Fruit fly (Drosophila melanogaster): ENCODE data around the gene Naa60.

The Naa60 gene

DNA sequence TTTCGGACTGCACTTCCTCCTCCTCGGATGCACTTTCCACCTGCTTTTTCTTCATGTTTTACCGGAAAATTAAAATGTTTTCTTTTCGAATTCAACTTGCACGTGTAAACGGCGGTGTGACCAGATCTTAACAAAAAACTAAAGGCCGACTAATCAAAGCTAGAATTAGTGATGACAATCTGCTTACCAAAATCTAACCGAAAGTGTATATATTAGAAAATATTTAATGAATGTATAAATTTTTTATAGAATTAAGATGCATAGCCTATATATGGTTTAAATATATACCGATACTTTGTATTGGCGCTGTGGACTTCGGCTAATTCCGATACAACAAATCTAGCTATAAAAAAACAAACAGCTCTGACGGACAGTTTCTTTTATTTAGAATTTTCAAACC, 7.8 kb upstream of the Naa60 start, which contains the start of the genes CG18178 and CG14174 (continued):
- TF ChIP-seq D (optimal IDR thresholded peaks at IDR 0.05) = no peak
- TF ChIP-seq D (GFP tag; optimal IDR thresholded peaks at IDR 0.05) = peak; percentile 16
- no peak for TF ChIP-seq CG3838 (GFP tag; optimal IDR thresholded peaks at IDR 0.05)
- TF ChIP-seq CG10543 (GFP tag; optimal IDR thresholded peaks at IDR 0.05) = peak; percentile 69
- peak; percentile 34 for TF ChIP-seq nom (GFP tag; optimal IDR thresholded peaks at IDR 0.05)
- TF ChIP-seq CG11085 (GFP tag; IDR thresholded peaks at IDR 0.05) = no peak; the same call in 1 of the 2 replicates
- TF ChIP-seq CG13894 (tag; optimal IDR thresholded peaks at IDR 0.05) = peak; percentile 78
- TF ChIP-seq maf-S (GFP tag; optimal IDR thresholded peaks at IDR 0.05) = no peak
- TF ChIP-seq Trl (optimal IDR thresholded peaks at IDR 0.05) = no peak
- no peak for TF ChIP-seq Trl (GFP tag; optimal IDR thresholded peaks at IDR 0.05)
- no peak for TF ChIP-seq Optix (GFP tag; IDR thresholded peaks at IDR 0.05)
- TF ChIP-seq HLH3B (GFP tag; IDR thresholded peaks at IDR 0.05) = peak; percentile 68
- no peak for TF ChIP-seq Lpt (GFP tag; optimal IDR thresholded peaks at IDR 0.05)
- TF ChIP-seq CG34422 (GFP tag; IDR thresholded peaks at IDR 0.05) = peak; percentile 73
- TF ChIP-seq E2f2 (GFP tag; IDR thresholded peaks at IDR 0.05) = peak; percentile 56
- TF ChIP-seq lbe (GFP tag; optimal IDR thresholded peaks at IDR 0.05) = peak; percentile 51
- TF ChIP-seq Drgx (GFP tag; IDR thresholded peaks at IDR 0.05) = no peak
- peak; percentile 23 for TF ChIP-seq CG4854 (GFP tag; optimal IDR thresholded peaks at IDR 0.05)
- TF ChIP-seq Taf1 (GFP tag; IDR thresholded peaks at IDR 0.05) = peak; percentile 50; the same call in 1 of the 2 replicates
- TF ChIP-seq CG17802 (tag; optimal IDR thresholded peaks at IDR 0.05) = peak; percentile 54
- TF ChIP-seq NFAT (GFP tag; IDR thresholded peaks at IDR 0.05) = no peak
- no peak for TF ChIP-seq CG3163 (GFP tag; optimal IDR thresholded peaks at IDR 0.05)
- peak; percentile 59; the same call in 2 of the 3 replicates for TF ChIP-seq croc (GFP tag; conservative IDR thresholded peaks at IDR 0.05)
- TF ChIP-seq CG13775 (GFP tag; optimal IDR thresholded peaks at IDR 0.05) = peak; percentile 73
- peak; percentile 23 for TF ChIP-seq Dp (GFP tag; optimal IDR thresholded peaks at IDR 0.05)
- TF ChIP-seq bsh (GFP tag; optimal IDR thresholded peaks at IDR 0.05) = peak in 1 of 2 experiments; percentile 72
- TF ChIP-seq Dip3 (GFP tag; optimal IDR thresholded peaks at IDR 0.05) = no peak
- TF ChIP-seq CG11398 (GFP tag; optimal IDR thresholded peaks at IDR 0.05) = no peak
- TF ChIP-seq HmgD (GFP tag; optimal IDR thresholded peaks at IDR 0.05) = no peak
- no peak for TF ChIP-seq gro (GFP tag; optimal IDR thresholded peaks at IDR 0.05)
- TF ChIP-seq CG13296 (GFP tag; optimal IDR thresholded peaks at IDR 0.05) = peak; percentile 71
- TF ChIP-seq Chrac-16 (GFP tag; optimal IDR thresholded peaks at IDR 0.05) = peak; percentile 67
- TF ChIP-seq crp (GFP tag; optimal IDR thresholded peaks at IDR 0.05) = no peak
- TF ChIP-seq CG2678 (tag; optimal IDR thresholded peaks at IDR 0.05) = peak; percentile 74
- no peak for TF ChIP-seq mld (GFP tag; IDR thresholded peaks at IDR 0.05; ENCODE audit: partially characterized antibody)
- TF ChIP-seq CG14050 (GFP tag; IDR thresholded peaks at IDR 0.05) = 0 out of 3 replicates have a peak, but pooled peaks have one; percentile 37
- TF ChIP-seq psq (GFP tag; optimal IDR thresholded peaks at IDR 0.05) = peak; percentile 12
- TF ChIP-seq CG17359 (tag; optimal IDR thresholded peaks at IDR 0.05) = peak; percentile 53
- TF ChIP-seq CG2712 (tag; optimal IDR thresholded peaks at IDR 0.05) = peak; percentile 85
- peak; percentile 70; the same call in 2 of the 3 replicates for TF ChIP-seq Dbx (GFP tag; IDR thresholded peaks at IDR 0.05)
- TF ChIP-seq schlank (tag; optimal IDR thresholded peaks at IDR 0.05) = no peak
- peak; percentile 67 for TF ChIP-seq CG32532 (GFP tag; IDR thresholded peaks at IDR 0.05)
- TF ChIP-seq rib (GFP tag; IDR thresholded peaks at IDR 0.05) = no peak
- no peak for TF ChIP-seq CG43689 (GFP tag; IDR thresholded peaks at IDR 0.05)
- peak; percentile 89 for TF ChIP-seq CG12391 (tag; optimal IDR thresholded peaks at IDR 0.05)
- TF ChIP-seq CG3995 (GFP tag; optimal IDR thresholded peaks at IDR 0.05) = peak; percentile 2
- peak; percentile 61 for TF ChIP-seq BEAF-32 (GFP tag; optimal IDR thresholded peaks at IDR 0.05)
- peak; percentile 78 for TF ChIP-seq Fer1 (GFP tag; optimal IDR thresholded peaks at IDR 0.05)
- TF ChIP-seq chif (GFP tag; optimal IDR thresholded peaks at IDR 0.05) = no peak
- TF ChIP-seq CG15479 (GFP tag; optimal IDR thresholded peaks at IDR 0.05) = no peak
- no peak for TF ChIP-seq CG1603 (tag; optimal IDR thresholded peaks at IDR 0.05)
- no peak for TF ChIP-seq CG31365 (tag; optimal IDR thresholded peaks at IDR 0.05)
